Worm (Caenorhabditis elegans) whole organism, late embryonic: ENCODE data around the gene C30G12.1.

Experiments
- F13H6.1 ChIP-seq: sonication (generic microtip); optimal IDR thresholded peaks from 2 replicates; lab custom pipeline; 2016; ENCODE audit warnings: missing genetic modification characterization, missing compliant biosample characterization
- ama-1 ChIP-seq: fragments of 150-350 bp; optimal IDR thresholded peaks from 2 replicates; lab custom pipeline; 2014
- ceh-22 ChIP-seq: sonication (generic microtip); optimal IDR thresholded peaks from 2 replicates; lab custom pipeline; 2017; ENCODE audit warnings: missing biosample characterization, missing genetic modification characterization
- ceh-24 ChIP-seq: sonication (generic microtip); optimal IDR thresholded peaks from 2 replicates; lab custom pipeline; 2016; ENCODE audit warnings: mild to moderate bottlenecking, missing genetic modification characterization, missing compliant biosample characterization
- che-1 ChIP-seq: sonication (generic microtip); optimal IDR thresholded peaks from 2 replicates; lab custom pipeline; 2016; ENCODE audit warnings: mild to moderate bottlenecking, missing genetic modification characterization, missing compliant biosample characterization
- fax-1 ChIP-seq: sonication (generic microtip); optimal IDR thresholded peaks from 2 replicates; lab custom pipeline; 2016; ENCODE audit warnings: missing genotype, missing genetic modification characterization, missing compliant biosample characterization
- gmeb-2 ChIP-seq: sonication (generic microtip); optimal IDR thresholded peaks from 2 replicates; lab custom pipeline; 2016; ENCODE audit warnings: missing genetic modification characterization, inconsistent platforms, missing compliant biosample characterization
- hlh-6 ChIP-seq: sonication (generic microtip); optimal IDR thresholded peaks from 2 replicates; lab custom pipeline; 2016; ENCODE audit warnings: missing genotype, missing genetic modification characterization, missing compliant biosample characterization
- pha-2 ChIP-seq: sonication (generic microtip); optimal IDR thresholded peaks from 2 replicates; lab custom pipeline; 2017; ENCODE audit warnings: mild to moderate bottlenecking, missing genetic modification characterization, missing compliant biosample characterization
- pha-4 ChIP-seq: fragments of 150-350 bp; optimal IDR thresholded peaks from 2 replicates; lab custom pipeline; 2018; ENCODE audit warnings: missing biosample characterization, missing genetic modification reagents, missing genetic modification characterization

DNA sequence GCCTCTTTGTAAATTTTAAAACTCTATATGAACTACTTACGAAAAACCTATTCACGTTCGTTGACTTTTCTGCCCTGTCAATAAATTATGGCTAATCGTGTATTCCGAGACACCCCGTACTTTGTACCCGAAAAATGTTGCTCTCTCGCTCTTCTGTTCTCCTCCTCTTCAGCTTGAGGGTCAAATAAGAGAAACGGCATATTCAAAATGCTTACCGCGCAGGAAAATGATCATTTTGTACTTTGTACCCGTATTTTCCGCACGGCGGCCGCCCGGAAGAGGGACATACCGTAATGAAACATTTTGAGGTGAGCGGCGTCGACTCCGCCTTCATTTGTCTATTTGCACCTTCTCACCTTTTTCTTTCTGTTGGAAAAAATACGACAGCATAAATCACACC, 44.5 kb downstream of the C30G12.1 start:
- no peak for TF ChIP-seq ceh-22 (tag; lab: Kevin White, UChicago)
- TF ChIP-seq F13H6.1 (tag; lab: Kevin White, UChicago), result no peak
- TF ChIP-seq pha-4 (tag; lab: Kevin White, UChicago), result no peak
- no peak for TF ChIP-seq ceh-24
- no peak for TF ChIP-seq gmeb-2 (tag; lab: Kevin White, UChicago)
- no peak for TF ChIP-seq hlh-6 (tag; lab: Kevin White, UChicago)
- peak; percentile 12 for TF ChIP-seq pha-2 (tag; lab: Kevin White, UChicago)
- TF ChIP-seq ama-1 (lab: Kevin White, UChicago), result no peak
- no peak for TF ChIP-seq che-1 (tag; lab: Kevin White, UChicago)
- no peak for TF ChIP-seq fax-1
